Worm (Caenorhabditis elegans) whole organism, early embryonic: ENCODE results near the gene vit-6.

ENCODE experiments used
- B0310.2 ChIP-seq: sonication (generic microtip); optimal IDR thresholded peaks from 2 replicates; lab custom pipeline; 2016; ENCODE audit warnings: mild to moderate bottlenecking, missing genetic modification characterization, missing compliant biosample characterization
- F13C5.2 ChIP-seq: sonication (generic microtip); optimal IDR thresholded peaks from 2 replicates; lab custom pipeline; 2017; ENCODE audit warnings: mild to moderate bottlenecking, missing genetic modification characterization, inconsistent platforms, missing compliant biosample characterization
- ama-1 ChIP-seq: fragments of 150-350 bp; optimal IDR thresholded peaks from 2 replicates; lab custom pipeline; 2014
- hmbx-1 ChIP-seq: sonication (generic microtip); optimal IDR thresholded peaks from 2 replicates; lab custom pipeline; 2016; ENCODE audit warnings: mild to moderate bottlenecking, missing genetic modification characterization, missing compliant biosample characterization
- sea-1 ChIP-seq: fragments of 200-800 bp; sonication (Bioruptor generic); conservative IDR thresholded peaks from 2 replicates; pipeline ENCODE4 v1.3.6; 2022; ENCODE audit warnings: missing genetic modification characterization, missing compliant biosample characterization

DNA sequence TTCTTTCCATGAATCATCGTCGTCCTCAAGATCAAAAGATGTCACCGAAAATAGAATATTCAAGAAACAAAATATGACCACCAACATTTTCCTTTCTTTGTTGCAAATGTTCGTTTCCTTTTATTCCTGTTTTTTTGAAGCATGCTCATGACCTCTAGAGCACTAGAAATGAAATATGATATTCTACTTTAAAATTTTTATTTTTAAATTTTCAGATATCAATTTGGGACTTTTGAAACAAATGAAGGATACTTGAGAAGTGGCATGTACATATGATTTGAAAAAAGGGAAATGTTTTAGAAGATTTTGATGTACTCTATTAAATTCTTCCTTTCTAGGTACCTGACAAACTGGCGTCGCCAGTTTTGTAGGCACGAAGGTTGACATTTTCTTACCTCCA lies 14.3 kb downstream of the vit-6 start, which contains the start of gene K07H8.11:
- TF ChIP-seq B0310.2 = no peak
- TF ChIP-seq F13C5.2 = no peak
- TF ChIP-seq sea-1 (GFP tag; lab: Robert Waterston, UW) = no peak
- no peak for TF ChIP-seq hmbx-1
- no peak for TF ChIP-seq ama-1 (lab: Kevin White, UChicago)
